Worm (Caenorhabditis elegans): ENCODE data around the gene F16G10.8.

DNA sequence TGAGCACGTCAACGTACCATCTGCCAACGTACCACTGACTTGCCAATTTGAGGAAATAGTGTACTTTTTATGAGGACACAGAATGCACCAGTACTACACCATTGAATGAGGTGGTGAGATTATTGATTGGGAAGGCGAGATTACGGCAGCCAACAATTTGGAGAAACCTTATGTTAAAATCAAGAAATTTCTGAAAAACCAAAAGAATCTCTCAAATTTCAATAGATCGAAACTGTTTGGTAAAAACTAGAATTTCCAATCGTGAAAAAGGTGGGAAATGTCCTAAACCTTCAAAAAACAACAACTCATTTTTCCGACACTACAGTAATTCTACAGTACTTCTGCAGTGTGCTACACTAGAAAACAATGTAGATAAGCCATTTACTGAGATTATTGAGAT lies 48.7 kb upstream of the F16G10.8 start, which contains the start of gene ceh-86:
- TF ChIP-seq dao-5 (tag; optimal IDR thresholded peaks at IDR 0.05) (no peak), him-1 (tag; optimal IDR thresholded peaks at IDR 0.05) (no peak), W03F9.2 (tag; optimal IDR thresholded peaks at IDR 0.05) (no peak)

Measured in whole organism, L4/young adult.